Fruit fly (Drosophila melanogaster): ENCODE measurements around the gene CG12496.

The CG12496 gene

dm6 chrX:2359845-2360244, 50.9 kb downstream of the CG12496 start (continued):
- no peak for TF ChIP-seq CG15011 (GFP tag; optimal IDR thresholded peaks at IDR 0.05)
- no peak for TF ChIP-seq Lim3 (GFP tag; IDR thresholded peaks at IDR 0.05)
- TF ChIP-seq CG14860 (GFP tag; IDR thresholded peaks at IDR 0.05; ENCODE audit: partially characterized antibody): no peak
- TF ChIP-seq Dll (GFP tag; IDR thresholded peaks at IDR 0.05; ENCODE audit: partially characterized antibody): no peak
- no peak for TF ChIP-seq CG1233 (GFP tag; optimal IDR thresholded peaks at IDR 0.05)
- no peak for TF ChIP-seq HLH54F (GFP tag; optimal IDR thresholded peaks at IDR 0.05)
- TF ChIP-seq CG4854 (GFP tag; optimal IDR thresholded peaks at IDR 0.05): no peak
- TF ChIP-seq grau (tag; optimal IDR thresholded peaks at IDR 0.05): no peak
- TF ChIP-seq NK7.1 (GFP tag; optimal IDR thresholded peaks at IDR 0.05): no peak
- no peak for TF ChIP-seq CG30403 (GFP tag; optimal IDR thresholded peaks at IDR 0.05)
- TF ChIP-seq CG2678 (tag; optimal IDR thresholded peaks at IDR 0.05): peak; percentile 27
- TF ChIP-seq Xbp1 (GFP tag; optimal IDR thresholded peaks at IDR 0.05): peak; percentile 21
- no peak for TF ChIP-seq caup (GFP tag; optimal IDR thresholded peaks at IDR 0.05; ENCODE audit: severe bottlenecking)
- no peak for TF ChIP-seq toy (GFP tag; IDR thresholded peaks at IDR 0.05)
- no peak for TF ChIP-seq h (optimal IDR thresholded peaks at IDR 0.05)
- TF ChIP-seq CG15696 (tag; optimal IDR thresholded peaks at IDR 0.05): no peak
- no peak for TF ChIP-seq CG11696 (GFP tag; IDR thresholded peaks at IDR 0.05)
- TF ChIP-seq CG12219 (GFP tag; optimal IDR thresholded peaks at IDR 0.05): no peak
- TF ChIP-seq dysf (GFP tag; IDR thresholded peaks at IDR 0.05): 0 out of 3 replicates have a peak, but pooled peaks have one; percentile 35
- no peak for TF ChIP-seq CG10321 (GFP tag; IDR thresholded peaks at IDR 0.05)
- TF ChIP-seq CG30431 (GFP tag; optimal IDR thresholded peaks at IDR 0.05): no peak
- no peak for TF ChIP-seq CG12744 (GFP tag; optimal IDR thresholded peaks at IDR 0.05)
- no peak for TF ChIP-seq hth (optimal IDR thresholded peaks at IDR 0.05)
- no peak for TF ChIP-seq mld (GFP tag; IDR thresholded peaks at IDR 0.05; ENCODE audit: partially characterized antibody)
- no peak for TF ChIP-seq pita (GFP tag; optimal IDR thresholded peaks at IDR 0.05)
- peak; percentile 41; the same call in 1 of the 2 replicates for TF ChIP-seq CG17328 (GFP tag; IDR thresholded peaks at IDR 0.05)
- TF ChIP-seq gro (GFP tag; optimal IDR thresholded peaks at IDR 0.05): no peak
- no peak for TF ChIP-seq jumu (GFP tag; optimal IDR thresholded peaks at IDR 0.05)
- no peak for TF ChIP-seq pum (GFP tag; optimal IDR thresholded peaks at IDR 0.05)
- no peak for TF ChIP-seq dati (GFP tag; IDR thresholded peaks at IDR 0.05)
- TF ChIP-seq CG11093 (GFP tag; IDR thresholded peaks at IDR 0.05): no peak
- TF ChIP-seq vfl (GFP tag; optimal IDR thresholded peaks at IDR 0.05): no peak
- TF ChIP-seq MESR4 (GFP tag; optimal IDR thresholded peaks at IDR 0.05): no peak
- TF ChIP-seq Dref (GFP tag; IDR thresholded peaks at IDR 0.05): no peak
- peak; percentile 9 for TF ChIP-seq phol (tag; optimal IDR thresholded peaks at IDR 0.05)
- TF ChIP-seq Poxn (GFP tag; IDR thresholded peaks at IDR 0.05): no peak
- no peak for TF ChIP-seq CG4820 (GFP tag; optimal IDR thresholded peaks at IDR 0.05)
- peak; percentile 11 to 88 for TF ChIP-seq bsh (GFP tag; optimal IDR thresholded peaks at IDR 0.05)
- TF ChIP-seq mirr (GFP tag; optimal IDR thresholded peaks at IDR 0.05): no peak
- TF ChIP-seq crc (GFP tag; optimal IDR thresholded peaks at IDR 0.05): no peak
- no peak for TF ChIP-seq ftz-f1 (GFP tag; optimal IDR thresholded peaks at IDR 0.05)
- peak; percentile 21 for TF ChIP-seq Oli (tag; optimal IDR thresholded peaks at IDR 0.05)
- TF ChIP-seq slp2 (GFP tag; optimal IDR thresholded peaks at IDR 0.05): no peak
- no peak for TF ChIP-seq dan (GFP tag; IDR thresholded peaks at IDR 0.05)
- no peak for TF ChIP-seq HmgZ (tag; optimal IDR thresholded peaks at IDR 0.05)
- peak; percentile 49 for TF ChIP-seq sens (GFP tag)
- no peak for TF ChIP-seq ATbp (GFP tag; optimal IDR thresholded peaks at IDR 0.05)
- TF ChIP-seq CG14965 (GFP tag; optimal IDR thresholded peaks at IDR 0.05; ENCODE audit: borderline replicate concordance): no peak
- no peak for TF ChIP-seq stwl (tag; optimal IDR thresholded peaks at IDR 0.05)
- no peak for TF ChIP-seq Doc3 (GFP tag; IDR thresholded peaks at IDR 0.05; ENCODE audit: partially characterized antibody)
- TF ChIP-seq tap (tag; optimal IDR thresholded peaks at IDR 0.05): no peak
- TF ChIP-seq CG3407 (GFP tag; optimal IDR thresholded peaks at IDR 0.05): no peak

Data from whole organism, embryonic.